Worm (Caenorhabditis elegans): ENCODE data around the gene mnk-1.
A peak's percentile ranks its signal among the peaks of the same experiment; 100 is the strongest.

Gene mnk-1

DNA sequence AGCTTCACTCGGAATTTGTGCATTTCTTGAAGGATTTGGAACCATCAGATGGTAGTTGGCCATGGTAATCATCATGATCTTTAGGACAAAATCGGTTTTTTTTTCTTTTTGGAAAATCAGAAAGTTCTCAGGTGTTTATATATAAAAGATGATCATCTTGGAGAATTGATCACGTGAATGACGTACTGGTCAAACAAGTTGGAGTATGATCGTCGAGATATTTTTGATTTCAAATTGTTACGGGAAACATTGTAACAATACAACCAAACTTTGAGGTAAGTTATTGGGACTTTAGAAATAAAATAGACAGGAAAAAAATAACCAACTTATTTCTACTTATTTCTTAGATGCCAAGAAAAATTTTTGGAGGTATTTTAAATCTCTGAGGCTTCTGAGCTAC is 35.8 kb downstream of the mnk-1 start, which contains the start of gene F59B10.4:
Gene F59B10.4 (minus strand): TSS at position 101 of the 400 bp plus-strand sequence.
- TF ChIP-seq B0310.2 (tag; optimal IDR thresholded peaks at IDR 0.05) (no peak), tra-4 (tag; optimal IDR thresholded peaks at IDR 0.05) (no peak), scrt-1 (GFP tag; IDR thresholded peaks at IDR 0.05) (no peak), tbx-11 (GFP tag; IDR thresholded peaks at IDR 0.05) (no peak), hnd-1 (tag; optimal IDR thresholded peaks at IDR 0.05) (no peak), ets-7 (tag; optimal IDR thresholded peaks at IDR 0.05) (no peak), ama-1 (optimal IDR thresholded peaks at IDR 0.05) (no peak), hmbx-1 (tag; optimal IDR thresholded peaks at IDR 0.05) (no peak), flt-1 (GFP tag; IDR thresholded peaks at IDR 0.05) (no peak), pes-1 (GFP tag; IDR thresholded peaks at IDR 0.05) (no peak), hmg-4 (GFP tag; optimal IDR thresholded peaks at IDR 0.05) (no peak), ceh-36 (tag; optimal IDR thresholded peaks at IDR 0.05) (no peak)

ce11 chrII:10516375-10516774 is 38.5 kb downstream of the mnk-1 start:
- no peak for TF ChIP-seq hmg-4 (GFP tag; optimal IDR thresholded peaks at IDR 0.05)
- no peak for TF ChIP-seq ceh-13 (GFP tag; optimal IDR thresholded peaks at IDR 0.05)
- TF ChIP-seq flt-1 (GFP tag; IDR thresholded peaks at IDR 0.05) = no peak
- no peak for TF ChIP-seq scrt-1 (GFP tag; IDR thresholded peaks at IDR 0.05)
- no peak for TF ChIP-seq ama-1 (optimal IDR thresholded peaks at IDR 0.05)
- no peak for TF ChIP-seq B0310.2 (tag; optimal IDR thresholded peaks at IDR 0.05)
- TF ChIP-seq ets-7 (tag; optimal IDR thresholded peaks at IDR 0.05) = no peak
- no peak for TF ChIP-seq tbx-11 (GFP tag; IDR thresholded peaks at IDR 0.05)
- TF ChIP-seq ceh-36 (tag; optimal IDR thresholded peaks at IDR 0.05) = no peak
- TF ChIP-seq hmbx-1 (tag; optimal IDR thresholded peaks at IDR 0.05) = no peak
- TF ChIP-seq tra-4 (tag; optimal IDR thresholded peaks at IDR 0.05) = no peak
- TF ChIP-seq tbx-37 (GFP tag; conservative IDR thresholded peaks at IDR 0.05) = no peak
- no peak for TF ChIP-seq sea-1 (GFP tag; conservative IDR thresholded peaks at IDR 0.05)
- no peak for TF ChIP-seq aly-1 (tag; optimal IDR thresholded peaks at IDR 0.05)
- no peak for TF ChIP-seq hnd-1 (tag; optimal IDR thresholded peaks at IDR 0.05)
- no peak for TF ChIP-seq pes-1 (GFP tag; IDR thresholded peaks at IDR 0.05)
- no peak for TF ChIP-seq F13C5.2 (tag; optimal IDR thresholded peaks at IDR 0.05)

DNA sequence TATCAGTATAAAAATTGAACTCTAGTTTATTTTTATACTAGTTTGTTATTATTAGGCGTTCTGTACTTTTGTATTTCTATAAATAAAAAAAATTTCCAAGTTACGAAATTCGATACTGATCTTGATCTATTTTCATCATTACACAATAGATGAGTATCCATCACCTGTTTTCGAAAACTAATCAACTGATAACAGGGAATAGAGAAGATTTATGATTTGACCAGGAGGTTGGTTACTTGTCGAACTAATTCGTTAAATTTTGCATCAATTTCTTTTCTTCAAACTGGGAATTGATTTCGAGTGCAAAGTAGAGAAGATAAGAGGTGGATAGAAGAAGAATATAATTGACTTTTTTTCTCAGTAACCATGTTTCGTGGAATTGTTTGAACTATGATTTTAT is 39.4 kb downstream of the mnk-1 start:
- TF ChIP-seq tbx-37 (GFP tag; conservative IDR thresholded peaks at IDR 0.05) (no peak), pes-1 (GFP tag; IDR thresholded peaks at IDR 0.05) (no peak), ama-1 (optimal IDR thresholded peaks at IDR 0.05) (no peak), hmg-4 (GFP tag; optimal IDR thresholded peaks at IDR 0.05) (no peak), hmbx-1 (tag; optimal IDR thresholded peaks at IDR 0.05) (no peak), ceh-36 (tag; optimal IDR thresholded peaks at IDR 0.05) (no peak), aly-1 (tag; optimal IDR thresholded peaks at IDR 0.05) (no peak), scrt-1 (GFP tag; IDR thresholded peaks at IDR 0.05) (no peak), B0310.2 (tag; optimal IDR thresholded peaks at IDR 0.05) (no peak), ets-7 (tag; optimal IDR thresholded peaks at IDR 0.05) (no peak), sea-1 (GFP tag; conservative IDR thresholded peaks at IDR 0.05) (no peak), F13C5.2 (tag; optimal IDR thresholded peaks at IDR 0.05) (no peak), hnd-1 (tag; optimal IDR thresholded peaks at IDR 0.05) (no peak), flt-1 (GFP tag; IDR thresholded peaks at IDR 0.05) (no peak), tra-4 (tag; optimal IDR thresholded peaks at IDR 0.05) (no peak)

ce11 chrII:10513377-10513776 is 41.5 kb downstream of the mnk-1 start:
- no peak for TF ChIP-seq tbx-11 (GFP tag; IDR thresholded peaks at IDR 0.05)
- no peak for TF ChIP-seq hnd-1 (tag; optimal IDR thresholded peaks at IDR 0.05)
- TF ChIP-seq pes-1 (GFP tag; IDR thresholded peaks at IDR 0.05) = no peak
- TF ChIP-seq hmg-4 (GFP tag; optimal IDR thresholded peaks at IDR 0.05) = no peak
- no peak for TF ChIP-seq tra-4 (tag; optimal IDR thresholded peaks at IDR 0.05)
- TF ChIP-seq B0310.2 (tag; optimal IDR thresholded peaks at IDR 0.05) = no peak

ce11 chrII:10510242-10510641 is 44.6 kb downstream of the mnk-1 start, which contains the start of gene F59B10.3:
Gene F59B10.3 (plus strand): TSS chrII:10510542.
- TF ChIP-seq scrt-1 (GFP tag; IDR thresholded peaks at IDR 0.05) (no peak), F13C5.2 (tag; optimal IDR thresholded peaks at IDR 0.05) (no peak)

DNA sequence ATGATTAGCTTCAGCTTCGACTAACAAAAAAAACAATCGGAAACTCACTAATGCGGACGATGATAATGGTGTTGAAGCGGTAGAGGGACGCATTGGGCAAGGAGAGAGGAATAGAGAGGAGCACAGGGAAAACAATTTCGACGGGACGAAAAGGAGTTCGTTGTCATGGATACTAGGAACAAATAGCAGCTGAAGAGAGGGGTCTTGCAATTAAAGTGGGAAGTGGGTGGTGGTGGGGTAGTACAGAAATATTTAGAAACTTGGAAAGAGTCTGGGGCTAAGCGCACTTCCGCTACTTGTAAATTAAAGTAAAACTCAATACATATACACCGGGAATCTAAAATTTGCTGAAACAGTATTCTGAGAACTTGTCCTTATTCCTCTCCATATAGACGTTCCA is 45.1 kb downstream of the mnk-1 start, which contains the start of gene F59B10.2:
Gene F59B10.2 (minus strand): TSS at position 101 of the 400 bp plus-strand sequence.
- no peak for TF ChIP-seq ceh-36 (tag; optimal IDR thresholded peaks at IDR 0.05)
- no peak for TF ChIP-seq hmg-4 (GFP tag; optimal IDR thresholded peaks at IDR 0.05)
- TF ChIP-seq tra-4 (tag; optimal IDR thresholded peaks at IDR 0.05) = no peak
- no peak for TF ChIP-seq tbx-11 (GFP tag; IDR thresholded peaks at IDR 0.05)
- no peak for TF ChIP-seq B0310.2 (tag; optimal IDR thresholded peaks at IDR 0.05)

DNA sequence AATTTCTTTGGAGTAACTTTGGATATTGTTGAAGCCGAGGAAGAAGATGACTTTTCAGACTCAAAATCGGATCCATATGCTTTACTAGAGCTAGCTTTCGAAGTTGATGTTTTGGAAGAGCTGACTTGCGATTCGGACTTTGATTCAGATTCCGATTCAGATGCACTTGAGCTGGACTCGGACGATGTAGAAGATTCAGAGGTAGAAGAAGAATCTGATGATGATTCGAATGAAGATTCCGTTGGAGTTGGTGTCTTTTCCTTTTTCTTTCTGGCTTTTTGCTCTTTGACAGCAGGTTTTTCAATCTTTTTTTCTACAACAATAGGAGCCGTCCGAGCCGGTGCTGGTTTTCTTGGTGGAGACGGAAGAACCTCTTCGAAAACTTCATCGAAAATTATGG is 46.9 kb downstream of the mnk-1 start:
- TF ChIP-seq ets-7 (tag; optimal IDR thresholded peaks at IDR 0.05) = no peak
- TF ChIP-seq hnd-1 (tag; optimal IDR thresholded peaks at IDR 0.05) = no peak
- no peak for TF ChIP-seq ama-1 (optimal IDR thresholded peaks at IDR 0.05)
- TF ChIP-seq flt-1 (GFP tag; IDR thresholded peaks at IDR 0.05) = no peak
- TF ChIP-seq B0310.2 (tag; optimal IDR thresholded peaks at IDR 0.05) = no peak
- TF ChIP-seq ceh-13 (GFP tag; optimal IDR thresholded peaks at IDR 0.05) = no peak
- TF ChIP-seq pes-1 (GFP tag; IDR thresholded peaks at IDR 0.05) = no peak
- no peak for TF ChIP-seq ceh-36 (tag; optimal IDR thresholded peaks at IDR 0.05)
- no peak for TF ChIP-seq F13C5.2 (tag; optimal IDR thresholded peaks at IDR 0.05)

ce11 chrII:10505949-10506348 is 48.9 kb downstream of the mnk-1 start:
- no peak for TF ChIP-seq scrt-1 (GFP tag; IDR thresholded peaks at IDR 0.05)
- TF ChIP-seq hmg-4 (GFP tag; optimal IDR thresholded peaks at IDR 0.05) = peak; percentile 18

DNA sequence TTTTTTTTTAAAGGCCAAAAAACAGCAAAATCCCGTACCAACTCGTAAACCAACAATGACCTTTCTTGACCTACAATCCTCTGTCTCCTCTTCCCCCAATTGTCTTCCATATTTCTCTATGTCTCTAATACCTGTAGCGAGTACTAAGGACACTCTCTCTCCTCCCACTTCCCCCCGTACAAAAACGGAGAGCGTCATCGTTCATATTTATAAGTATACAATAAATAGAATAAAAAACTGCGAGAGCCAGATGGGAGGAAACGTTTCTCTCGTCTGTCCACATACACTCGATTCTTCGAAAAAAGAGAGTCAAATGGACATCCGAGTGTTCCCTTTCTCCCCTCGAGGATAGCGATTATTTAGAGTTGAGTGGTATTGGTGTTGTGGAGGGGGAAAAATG is 50.1 kb downstream of the mnk-1 start:
- no peak for TF ChIP-seq flt-1 (GFP tag; IDR thresholded peaks at IDR 0.05)
- TF ChIP-seq hmg-4 (GFP tag; optimal IDR thresholded peaks at IDR 0.05) = peak; percentile 72

Data from whole organism, early embryonic.